Worm (Caenorhabditis elegans) whole organism, L2 larva: ENCODE results near the gene sri-19.

Source experiments
- F13H6.1 ChIP-seq: sonication (generic microtip); optimal IDR thresholded peaks from 2 replicates; lab custom pipeline; 2016; ENCODE audit warnings: missing genetic modification characterization, missing compliant biosample characterization
- alr-1 ChIP-seq: fragments of 150-350 bp; optimal IDR thresholded peaks from 2 replicates; lab custom pipeline; 2014; ENCODE audit warnings: missing biosample characterization, missing genetic modification characterization
- ama-1 ChIP-seq: fragments of 150-350 bp; optimal IDR thresholded peaks from 2 replicates; lab custom pipeline; 2018; ENCODE audit warnings: inconsistent platforms
- blmp-1 ChIP-seq: sonication (generic microtip); optimal IDR thresholded peaks from 2 replicates; lab custom pipeline; 2017; ENCODE audit warnings: missing genetic modification characterization, mild to moderate bottlenecking, missing compliant biosample characterization, antibody characterized with exemption, moderate library complexity; ENCODE audit not compliant: insufficient read depth
- ceh-82 ChIP-seq: fragments of 150-350 bp; optimal IDR thresholded peaks from 2 replicates; lab custom pipeline; 2014; ENCODE audit warnings: missing biosample characterization, missing genetic modification characterization
- elt-3 ChIP-seq: sonication (generic microtip); optimal IDR thresholded peaks from 2 replicates; lab custom pipeline; 2017; ENCODE audit warnings: missing biosample characterization, missing genetic modification characterization
- lin-11 ChIP-seq: fragments of 150-350 bp; sonication (generic microtip); optimal IDR thresholded peaks from 2 replicates; lab custom pipeline; 2014; ENCODE audit warnings: missing biosample characterization, missing genetic modification characterization, inconsistent platforms, mixed read lengths
- lin-13 ChIP-seq: fragments of 150-350 bp; optimal IDR thresholded peaks from 2 replicates; lab custom pipeline; 2014; ENCODE audit warnings: missing biosample characterization, missing genetic modification reagents, missing genetic modification characterization
- mbf-1 ChIP-seq: sonication (generic microtip); optimal IDR thresholded peaks from 2 replicates; lab custom pipeline; 2017; ENCODE audit warnings: missing biosample characterization, missing genetic modification characterization
- nhr-11 ChIP-seq: fragments of 150-350 bp; optimal IDR thresholded peaks from 2 replicates; lab custom pipeline; 2014; ENCODE audit warnings: missing biosample characterization, missing genetic modification characterization
- nhr-23 ChIP-seq: fragments of 150-350 bp; optimal IDR thresholded peaks from 2 replicates; lab custom pipeline; 2014; ENCODE audit warnings: missing biosample characterization, missing genetic modification reagents, missing genetic modification characterization
- nhr-237 ChIP-seq: fragments of 150-350 bp; optimal IDR thresholded peaks from 2 replicates; lab custom pipeline; 2014; ENCODE audit warnings: missing biosample characterization, missing genetic modification characterization
- skn-1 ChIP-seq: sonication (generic microtip); optimal IDR thresholded peaks from 2 replicates; lab custom pipeline; 2017; ENCODE audit warnings: missing biosample characterization, missing genetic modification characterization
- sma-9 ChIP-seq, 2 experiments: fragments of 150-350 bp in 1 of 2; sonication (generic microtip) in 1 of 2; optimal IDR thresholded peaks; 2 replicates each; lab custom pipeline; 2014 to 2016; ENCODE audit warnings: missing genetic modification characterization in 2 of 2, mild to moderate bottlenecking in 1 of 2, missing biosample characterization in 1 of 2, missing compliant biosample characterization in 1 of 2, missing genetic modification reagents in 1 of 2, moderate library complexity in 1 of 2

ce11 chrIV:11008996-11009395 is 50.8 kb downstream of the sri-19 start, which contains the start of gene F13H10.6:
- TF ChIP-seq skn-1 (tag; lab: Kevin White, UChicago), result no peak
- TF ChIP-seq nhr-23 (tag; lab: Kevin White, UChicago), result no peak
- no peak for TF ChIP-seq nhr-11
- TF ChIP-seq ama-1, result no peak
- no peak for TF ChIP-seq mbf-1 (tag; lab: Kevin White, UChicago)
- no peak for TF ChIP-seq nhr-237 (tag; lab: Kevin White, UChicago)
- no peak for TF ChIP-seq alr-1 (tag; lab: Kevin White, UChicago)
- no peak for TF ChIP-seq ceh-82
- no peak for TF ChIP-seq lin-13 (GFP tag; lab: Kevin White, UChicago)
- TF ChIP-seq F13H6.1 (tag; lab: Kevin White, UChicago), result no peak
- no peak for TF ChIP-seq blmp-1
- TF ChIP-seq sma-9 (GFP tag; optimal IDR thresholded peaks at IDR 0.05; lab: Kevin White, UChicago), result no peak
- no peak for TF ChIP-seq sma-9 (tag; optimal IDR thresholded peaks at IDR 0.05; lab: Kevin White, UChicago)
- TF ChIP-seq lin-11, result no peak
- TF ChIP-seq elt-3, result no peak
